Fruit fly (Drosophila melanogaster): ENCODE results near the gene kay.

DNA sequence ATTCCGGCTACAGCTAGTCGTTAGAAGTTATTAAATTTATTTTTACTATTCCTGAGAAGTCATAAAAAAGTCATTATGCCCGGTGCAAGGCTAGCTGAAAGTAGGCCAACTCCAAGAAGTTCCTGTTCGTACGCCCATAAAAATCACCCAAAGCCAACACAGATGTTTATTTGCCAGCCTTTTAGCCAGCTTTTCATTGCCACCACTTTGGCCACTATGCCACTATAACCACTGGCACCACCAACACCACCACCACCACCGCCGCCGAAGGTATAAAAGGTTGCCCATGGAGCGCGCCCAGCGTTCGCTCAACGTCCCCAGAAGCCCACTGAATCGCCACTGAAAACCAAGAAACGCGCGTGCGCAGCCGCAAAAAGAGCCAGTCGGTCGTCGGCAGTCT is 47.4 kb upstream of the kay start, which contains the start of gene CG15506:
- no peak for TF ChIP-seq CG8478 (optimal IDR thresholded peaks at IDR 0.05)
- no peak for TF ChIP-seq usp (GFP tag; optimal IDR thresholded peaks at IDR 0.05)
- TF ChIP-seq pan (optimal IDR thresholded peaks at IDR 0.05): no peak
- no peak for TF ChIP-seq EcR (GFP tag; optimal IDR thresholded peaks at IDR 0.05)
- TF ChIP-seq psq (optimal IDR thresholded peaks at IDR 0.05): no peak
- no peak for TF ChIP-seq Dll (optimal IDR thresholded peaks at IDR 0.05)

All from whole organism.